Worm (Caenorhabditis elegans): Measurements from ENCODE around the gene C17C3.3.
"Not testable (repeated sequence)": the region's sequence is repeated elsewhere in the genome, so short reads cannot be mapped to it uniquely, and the experiment has no call there.

The C17C3.3 gene

DNA sequence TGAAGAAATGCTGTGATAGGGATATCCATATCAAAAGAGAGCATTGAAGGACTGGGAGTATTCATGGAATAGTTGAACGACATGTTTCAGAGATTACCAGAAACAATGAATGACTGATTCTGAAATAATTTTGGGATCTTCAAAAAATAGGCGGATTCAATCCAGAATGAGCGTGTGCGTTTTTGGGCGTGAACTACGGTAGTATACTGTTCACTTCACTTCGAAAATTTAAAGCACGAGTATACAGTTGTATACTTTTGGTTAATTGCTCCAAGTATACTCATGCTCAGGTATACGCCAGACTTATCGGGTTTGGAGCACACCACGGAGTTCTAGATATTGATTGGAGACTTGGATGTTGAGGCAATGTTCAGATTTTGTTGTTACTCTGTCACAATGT, 36.2 kb upstream of the C17C3.3 start, which contains the start of gene tbx-35:
tbx-35 (minus strand) TSS at position 101 of the 400 bp plus-strand sequence.
- TF ChIP-seq hnd-1 (tag; optimal IDR thresholded peaks at IDR 0.05) (no peak), tra-4 (tag; optimal IDR thresholded peaks at IDR 0.05) (no peak), ama-1 (optimal IDR thresholded peaks at IDR 0.05) (no peak), B0310.2 (tag; optimal IDR thresholded peaks at IDR 0.05) (no peak), ceh-13 (GFP tag; optimal IDR thresholded peaks at IDR 0.05) (no peak), hmg-4 (GFP tag; optimal IDR thresholded peaks at IDR 0.05) (no peak), pes-1 (GFP tag; IDR thresholded peaks at IDR 0.05) (no peak), ceh-36 (tag; optimal IDR thresholded peaks at IDR 0.05) (no peak), aly-1 (tag; optimal IDR thresholded peaks at IDR 0.05) (no peak), F13C5.2 (tag; optimal IDR thresholded peaks at IDR 0.05) (no peak), flt-1 (GFP tag; IDR thresholded peaks at IDR 0.05) (no peak), tbx-37 (GFP tag; conservative IDR thresholded peaks at IDR 0.05) (no peak), sea-1 (GFP tag; conservative IDR thresholded peaks at IDR 0.05) (no peak), hmbx-1 (tag; optimal IDR thresholded peaks at IDR 0.05) (no peak), tbx-11 (GFP tag; IDR thresholded peaks at IDR 0.05) (no peak), scrt-1 (GFP tag; IDR thresholded peaks at IDR 0.05) (no peak), ets-7 (tag; optimal IDR thresholded peaks at IDR 0.05) (no peak)

DNA sequence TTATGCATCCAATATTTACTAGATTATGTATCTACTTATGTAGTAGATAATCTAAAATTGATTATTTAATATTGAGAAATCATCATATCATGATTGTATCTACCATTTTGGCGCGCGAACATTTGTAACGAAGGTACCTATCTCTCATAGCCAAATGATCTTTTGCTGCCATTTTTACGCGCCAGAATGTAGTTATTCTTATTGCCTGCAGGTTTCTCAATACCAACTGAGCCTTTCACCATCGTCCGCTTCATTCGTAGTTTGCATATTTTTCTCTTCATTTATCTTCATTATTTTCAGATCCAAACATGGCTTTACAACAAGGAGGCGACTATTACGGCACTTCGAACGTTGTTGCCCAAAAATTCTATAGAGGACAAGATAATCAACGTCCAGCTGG, 33.7 kb upstream of the C17C3.3 start, which contains the start of gene ZK177.1:
ZK177.1 (plus strand) TSS at position 301 of the 400 bp plus-strand sequence.
- no peak for TF ChIP-seq ceh-36 (tag; optimal IDR thresholded peaks at IDR 0.05)
- no peak for TF ChIP-seq ets-7 (tag; optimal IDR thresholded peaks at IDR 0.05)
- no peak for TF ChIP-seq flt-1 (GFP tag; IDR thresholded peaks at IDR 0.05)
- TF ChIP-seq B0310.2 (tag; optimal IDR thresholded peaks at IDR 0.05): no peak
- TF ChIP-seq hmg-4 (GFP tag; optimal IDR thresholded peaks at IDR 0.05): no peak
- no peak for TF ChIP-seq F13C5.2 (tag; optimal IDR thresholded peaks at IDR 0.05)
- no peak for TF ChIP-seq ama-1 (optimal IDR thresholded peaks at IDR 0.05)
- no peak for TF ChIP-seq aly-1 (tag; optimal IDR thresholded peaks at IDR 0.05)
- no peak for TF ChIP-seq pes-1 (GFP tag; IDR thresholded peaks at IDR 0.05)
- no peak for TF ChIP-seq hmbx-1 (tag; optimal IDR thresholded peaks at IDR 0.05)
- no peak for TF ChIP-seq tbx-11 (GFP tag; IDR thresholded peaks at IDR 0.05)
- TF ChIP-seq tbx-37 (GFP tag; conservative IDR thresholded peaks at IDR 0.05): no peak
- TF ChIP-seq scrt-1 (GFP tag; IDR thresholded peaks at IDR 0.05): no peak
- no peak for TF ChIP-seq ceh-13 (GFP tag; optimal IDR thresholded peaks at IDR 0.05)
- TF ChIP-seq tra-4 (tag; optimal IDR thresholded peaks at IDR 0.05): no peak

DNA sequence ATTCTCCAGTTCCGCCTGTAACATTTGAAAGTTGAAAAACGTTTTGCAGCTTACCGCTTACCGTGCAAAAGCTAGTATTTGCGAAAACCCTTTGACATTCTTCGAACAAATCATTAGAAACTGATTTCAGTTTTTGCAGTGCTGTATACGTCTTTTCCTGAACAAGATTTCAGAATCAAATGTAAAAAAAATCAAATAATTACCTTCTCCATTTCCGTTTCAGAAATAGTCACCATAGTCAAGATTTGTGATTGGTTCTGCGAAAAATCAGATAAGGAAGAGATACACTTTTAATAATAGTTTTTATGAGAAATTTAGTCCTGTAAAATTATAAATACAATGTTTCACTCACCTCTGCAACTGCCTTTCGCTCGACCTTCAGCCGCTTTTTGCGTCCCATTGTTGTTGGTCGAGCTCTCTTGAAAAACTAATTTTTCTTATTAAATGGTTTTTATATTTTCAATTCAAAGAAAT, 29.6 kb upstream of the C17C3.3 start, which contains the start of gene C17C3.9:
C17C3.9 (minus strand) TSS at position 424 of the 474 bp plus-strand sequence.
- TF ChIP-seq ceh-36 (tag; optimal IDR thresholded peaks at IDR 0.05) (no peak), F13C5.2 (tag; optimal IDR thresholded peaks at IDR 0.05) (no peak)

DNA sequence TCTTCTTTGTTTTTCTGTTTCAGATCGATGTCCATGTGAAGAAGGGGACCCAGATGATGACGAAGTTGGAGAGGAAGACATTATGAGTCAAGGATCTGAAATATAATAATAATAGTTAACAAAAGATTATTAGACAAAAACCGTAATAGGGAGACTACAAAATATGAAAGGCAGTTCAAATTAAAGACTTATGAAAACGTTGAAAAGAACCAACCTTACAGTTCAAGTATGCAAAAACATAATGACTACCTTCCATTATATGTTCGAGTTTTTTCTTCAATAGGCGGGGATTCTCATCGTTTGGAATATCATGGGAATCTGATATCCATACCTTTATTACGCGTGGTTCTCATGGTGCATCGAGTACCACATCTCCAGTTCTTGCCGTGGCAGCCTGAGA, 27.9 kb upstream of the C17C3.3 start, which contains the start of gene hlh-26:
hlh-26 (minus strand) TSS at position 101 of the 400 bp plus-strand sequence.
- no peak for TF ChIP-seq flt-1 (GFP tag; IDR thresholded peaks at IDR 0.05)
- no peak for TF ChIP-seq hmg-4 (GFP tag; optimal IDR thresholded peaks at IDR 0.05)

DNA sequence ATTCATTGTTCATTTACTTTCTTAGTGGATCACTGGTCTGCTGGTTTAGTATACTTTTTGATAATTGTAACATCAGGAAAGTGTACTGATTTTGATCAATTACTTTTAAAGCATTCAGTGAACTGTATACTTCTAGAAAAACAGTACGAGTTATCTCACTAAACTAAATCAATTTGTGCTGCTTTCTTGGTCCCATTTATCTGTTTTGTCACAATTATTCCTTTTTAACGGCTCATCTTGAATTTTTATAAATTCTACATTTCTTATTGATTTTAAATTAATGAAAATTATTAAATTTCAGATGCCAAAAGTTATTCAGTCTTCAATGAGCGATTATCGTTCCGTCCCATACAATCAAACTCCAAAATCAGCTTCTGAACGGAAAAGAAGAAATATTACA, 26.6 kb upstream of the C17C3.3 start, which contains the start of gene hlh-25:
hlh-25 (plus strand) TSS at position 301 of the 400 bp plus-strand sequence.
- not testable (repeated sequence) for TF ChIP-seq flt-1 (GFP tag; IDR thresholded peaks at IDR 0.05); tbx-11 (GFP tag; IDR thresholded peaks at IDR 0.05); hnd-1 (tag; optimal IDR thresholded peaks at IDR 0.05)

DNA sequence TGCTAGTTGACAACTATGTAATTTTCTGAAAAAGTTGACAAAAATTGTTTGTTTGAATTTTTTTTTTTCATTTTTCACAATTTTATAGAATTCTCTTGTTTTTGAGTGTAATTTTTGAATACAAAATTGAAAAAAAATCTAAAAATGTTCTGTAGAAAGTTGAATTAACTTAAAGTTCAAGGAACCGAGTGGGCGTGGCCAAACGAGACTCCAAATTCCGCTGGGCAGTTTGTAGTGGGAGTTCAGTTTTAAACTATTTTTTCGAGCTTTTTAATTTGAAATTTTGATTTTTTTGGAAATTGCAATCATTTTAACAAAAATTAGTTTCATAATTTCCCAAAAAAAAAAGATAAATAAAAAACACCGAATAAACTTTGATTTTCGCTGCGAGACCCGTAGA, 24.5 kb upstream of the C17C3.3 start:
- TF ChIP-seq tbx-37 (GFP tag; conservative IDR thresholded peaks at IDR 0.05) (no peak), aly-1 (tag; optimal IDR thresholded peaks at IDR 0.05) (no peak), ets-7 (tag; optimal IDR thresholded peaks at IDR 0.05) (no peak), pes-1 (GFP tag; IDR thresholded peaks at IDR 0.05) (no peak), F13C5.2 (tag; optimal IDR thresholded peaks at IDR 0.05) (no peak)

DNA sequence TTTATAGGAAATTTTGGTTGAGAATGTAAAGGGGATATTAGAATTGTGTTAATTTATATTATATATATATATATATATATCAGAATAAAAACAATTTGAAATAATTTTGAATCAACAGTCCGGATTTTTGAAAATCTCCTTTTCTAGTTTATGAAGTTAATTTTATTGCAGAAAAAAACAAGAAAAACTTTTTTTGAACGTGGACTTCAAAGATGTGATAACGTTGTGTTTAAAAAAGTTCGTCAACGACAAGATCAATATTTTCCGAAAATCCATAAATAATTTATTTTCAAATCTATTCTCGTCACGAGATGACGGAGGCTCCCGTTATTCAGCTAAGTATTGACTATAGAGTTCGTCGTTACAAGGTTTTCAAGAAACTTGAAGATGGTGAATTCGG, 24.0 kb upstream of the C17C3.3 start, which contains the start of gene C17C3.11:
C17C3.11 (plus strand) TSS at position 301 of the 400 bp plus-strand sequence.
- no peak for TF ChIP-seq pes-1 (GFP tag; IDR thresholded peaks at IDR 0.05)
- no peak for TF ChIP-seq hnd-1 (tag; optimal IDR thresholded peaks at IDR 0.05)
- no peak for TF ChIP-seq scrt-1 (GFP tag; IDR thresholded peaks at IDR 0.05)
- TF ChIP-seq ets-7 (tag; optimal IDR thresholded peaks at IDR 0.05): no peak
- no peak for TF ChIP-seq hmbx-1 (tag; optimal IDR thresholded peaks at IDR 0.05)
- no peak for TF ChIP-seq hmg-4 (GFP tag; optimal IDR thresholded peaks at IDR 0.05)
- no peak for TF ChIP-seq ceh-13 (GFP tag; optimal IDR thresholded peaks at IDR 0.05)
- no peak for TF ChIP-seq F13C5.2 (tag; optimal IDR thresholded peaks at IDR 0.05)

DNA sequence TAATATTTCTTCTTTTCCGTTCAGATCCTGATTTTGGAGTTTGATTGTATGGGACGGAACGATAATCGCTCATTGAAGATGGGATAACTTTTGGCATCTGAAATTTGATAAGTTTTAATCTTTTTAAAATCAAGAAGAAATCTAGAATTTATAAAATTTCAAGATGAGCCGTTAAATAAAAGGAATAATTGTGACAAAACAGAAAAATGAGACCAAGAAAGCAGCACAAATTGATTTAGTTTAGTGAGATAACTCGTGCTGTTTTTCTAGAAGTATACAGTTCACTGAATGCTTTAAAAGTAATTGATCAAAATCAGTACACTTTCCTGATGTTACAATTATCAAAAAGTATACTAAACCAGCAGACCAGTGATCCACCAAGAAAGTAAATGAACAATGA, 21.4 kb upstream of the C17C3.3 start, which contains the start of gene hlh-27:
hlh-27 (minus strand) TSS at position 101 of the 400 bp plus-strand sequence.
- TF ChIP-seq ceh-36 (tag; optimal IDR thresholded peaks at IDR 0.05); F13C5.2 (tag; optimal IDR thresholded peaks at IDR 0.05); pes-1 (GFP tag; IDR thresholded peaks at IDR 0.05): not testable (repeated sequence)

DNA sequence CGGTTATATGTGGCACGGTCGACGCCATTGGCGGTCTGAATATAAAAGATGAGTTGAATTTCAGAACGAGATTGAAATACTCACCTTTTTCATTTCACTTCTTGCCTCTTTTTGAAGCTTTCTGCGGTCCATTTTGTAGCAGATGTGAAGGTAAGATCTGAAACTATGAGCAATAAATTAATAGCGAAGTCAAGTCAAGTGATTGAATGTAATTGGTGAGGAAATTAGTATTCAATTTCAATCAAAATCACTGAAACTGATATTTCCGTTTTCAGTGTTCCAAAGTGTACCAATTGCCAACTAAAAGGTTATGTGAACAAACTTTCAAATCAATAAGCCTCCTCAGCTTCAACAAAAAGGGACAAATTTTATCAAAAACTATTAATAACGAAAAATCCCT, 19.9 kb upstream of the C17C3.3 start, which contains the start of gene C17C3.24:
C17C3.24 (minus strand) TSS at position 101 of the 400 bp plus-strand sequence.
- TF ChIP-seq pes-1 (GFP tag; IDR thresholded peaks at IDR 0.05): no peak
- TF ChIP-seq ama-1 (optimal IDR thresholded peaks at IDR 0.05): no peak
- TF ChIP-seq ets-7 (tag; optimal IDR thresholded peaks at IDR 0.05): no peak
- TF ChIP-seq tra-4 (tag; optimal IDR thresholded peaks at IDR 0.05): no peak
- TF ChIP-seq ceh-13 (GFP tag; optimal IDR thresholded peaks at IDR 0.05): no peak
- no peak for TF ChIP-seq hnd-1 (tag; optimal IDR thresholded peaks at IDR 0.05)
- TF ChIP-seq flt-1 (GFP tag; IDR thresholded peaks at IDR 0.05): no peak
- TF ChIP-seq tbx-37 (GFP tag; conservative IDR thresholded peaks at IDR 0.05): no peak
- TF ChIP-seq scrt-1 (GFP tag; IDR thresholded peaks at IDR 0.05): no peak
- TF ChIP-seq aly-1 (tag; optimal IDR thresholded peaks at IDR 0.05): no peak
- TF ChIP-seq B0310.2 (tag; optimal IDR thresholded peaks at IDR 0.05): no peak
- TF ChIP-seq hmg-4 (GFP tag; optimal IDR thresholded peaks at IDR 0.05): no peak
- no peak for TF ChIP-seq F13C5.2 (tag; optimal IDR thresholded peaks at IDR 0.05)
- no peak for TF ChIP-seq sea-1 (GFP tag; conservative IDR thresholded peaks at IDR 0.05)
- no peak for TF ChIP-seq hmbx-1 (tag; optimal IDR thresholded peaks at IDR 0.05)
- TF ChIP-seq tbx-11 (GFP tag; IDR thresholded peaks at IDR 0.05): no peak
- TF ChIP-seq ceh-36 (tag; optimal IDR thresholded peaks at IDR 0.05): no peak

Measured in whole organism, early embryonic.